Fruit fly (Drosophila melanogaster) whole organism, embryonic: Measurements from ENCODE around the gene CG32708.

Source experiments
- Atf6 ChIP-seq: fragments of 200-800 bp; sonication (Bioruptor generic); IDR thresholded peaks from 2 replicates; pipeline ENCODE4 v1.3.6; 2022; ENCODE audit warnings: missing biosample characterization, missing genetic modification characterization
- CG10462 ChIP-seq: fragments of 200-800 bp; sonication (Bioruptor generic); optimal IDR thresholded peaks from 2 replicates; lab custom pipeline; 2016; ENCODE audit warnings: missing biosample characterization, missing genetic modification characterization
- CG10565 ChIP-seq: fragments of 200-800 bp; sonication (Bioruptor generic); optimal IDR thresholded peaks from 3 replicates; lab custom pipeline; 2016; ENCODE audit warnings: missing biosample characterization, mild to moderate bottlenecking, missing genetic modification characterization
- CG11696 ChIP-seq: fragments of 200-800 bp; sonication (Bioruptor generic); IDR thresholded peaks from 2 replicates; pipeline ENCODE4 v1.3.6; 2022; ENCODE audit warnings: missing biosample characterization, missing genetic modification characterization
- CG12659 ChIP-seq: fragments of 200-800 bp; sonication (Bioruptor generic); optimal IDR thresholded peaks from 3 replicates; lab custom pipeline; 2017; ENCODE audit warnings: mild to moderate bottlenecking, missing biosample characterization, missing genetic modification reagents, missing genetic modification characterization
- CG12769 ChIP-seq: fragments of 200-800 bp; sonication (Bioruptor generic); optimal IDR thresholded peaks from 2 replicates; lab custom pipeline; 2019; ENCODE audit warnings: missing biosample characterization, mild to moderate bottlenecking, missing genetic modification characterization, moderate library complexity
- CG14710 ChIP-seq: fragments of 200-800 bp; sonication (Bioruptor generic); optimal IDR thresholded peaks from 3 replicates; lab custom pipeline; 2019; ENCODE audit warnings: missing biosample characterization, mild to moderate bottlenecking, missing genetic modification characterization, moderate library complexity
- CG15011 ChIP-seq: fragments of 200-800 bp; sonication (Bioruptor generic); optimal IDR thresholded peaks from 3 replicates; lab custom pipeline; 2018; ENCODE audit warnings: missing biosample characterization, mild to moderate bottlenecking, missing genetic modification characterization
- CG1529 ChIP-seq: fragments of 200-800 bp; sonication (Bioruptor generic); optimal IDR thresholded peaks from 3 replicates; lab custom pipeline; 2018; ENCODE audit warnings: missing biosample characterization, missing genetic modification characterization
- CG17359 ChIP-seq: fragments of 200-800 bp; sonication (Bioruptor generic); optimal IDR thresholded peaks from 3 replicates; lab custom pipeline; 2018; ENCODE audit warnings: missing biosample characterization, mild to moderate bottlenecking, missing genetic modification characterization, moderate library complexity
- CG17802 ChIP-seq: fragments of 200-800 bp; sonication (Bioruptor generic); optimal IDR thresholded peaks from 2 replicates; lab custom pipeline; 2018; ENCODE audit warnings: missing biosample characterization, mild to moderate bottlenecking, missing genetic modification characterization, moderate library complexity
- CG2712 ChIP-seq: fragments of 200-800 bp; optimal IDR thresholded peaks from 3 replicates; lab custom pipeline; 2019; ENCODE audit warnings: missing biosample characterization, mild to moderate bottlenecking, missing genetic modification characterization, moderate library complexity
- CG32772 ChIP-seq: fragments of 200-800 bp; sonication (Bioruptor generic); IDR thresholded peaks from 2 replicates; pipeline ENCODE4 v1.3.6; 2022; ENCODE audit warnings: missing biosample characterization, missing genetic modification characterization
- CG34224 ChIP-seq: fragments of 200-800 bp; sonication (Bioruptor generic); IDR thresholded peaks from 3 replicates; pipeline ENCODE4 v1.3.6; 2022; ENCODE audit warnings: missing biosample characterization, missing genetic modification characterization; ENCODE audit not compliant: partially characterized antibody
- CG4820 ChIP-seq: fragments of 200-800 bp; sonication (Bioruptor generic); optimal IDR thresholded peaks from 3 replicates; lab custom pipeline; 2016; ENCODE audit warnings: missing biosample characterization, missing genetic modification characterization
- CG6272 ChIP-seq: fragments of 200-800 bp; sonication (Bioruptor generic); IDR thresholded peaks from 2 replicates; pipeline ENCODE4 v1.3.6; 2022; ENCODE audit warnings: missing biosample characterization, missing genetic modification characterization
- CG6765 ChIP-seq: fragments of 200-800 bp; sonication (Bioruptor generic); optimal IDR thresholded peaks from 3 replicates; lab custom pipeline; 2017; ENCODE audit warnings: missing biosample characterization, mild to moderate bottlenecking, missing genetic modification characterization
- CG7556 ChIP-seq: fragments of 200-800 bp; sonication (Bioruptor generic); optimal IDR thresholded peaks from 2 replicates; lab custom pipeline; 2017; ENCODE audit warnings: missing biosample characterization, mild to moderate bottlenecking, missing genetic modification characterization
- CG7928 ChIP-seq: fragments of 200-800 bp; sonication (Bioruptor generic); optimal IDR thresholded peaks from 2 replicates; lab custom pipeline; 2017; ENCODE audit warnings: missing biosample characterization, mild to moderate bottlenecking, missing genetic modification characterization
- CG9437 ChIP-seq: fragments of 200-800 bp; sonication (Bioruptor generic); optimal IDR thresholded peaks from 2 replicates; lab custom pipeline; 2018; ENCODE audit warnings: missing biosample characterization, mild to moderate bottlenecking, missing genetic modification characterization
- CHES-1-like ChIP-seq: fragments of 200-800 bp; sonication (Bioruptor generic); optimal IDR thresholded peaks from 2 replicates; lab custom pipeline; 2016; ENCODE audit warnings: missing biosample characterization, missing genetic modification characterization
- D ChIP-seq, 2 experiments: fragments of 200-800 bp in 1 of 2; fragments of >200 bp in 1 of 2; sonication (Bioruptor generic) in 1 of 2; optimal IDR thresholded peaks; 2 replicates in 1 of 2; 3 replicates in 1 of 2; lab custom pipeline; 2017; ENCODE audit warnings: mild to moderate bottlenecking in 1 of 2, missing biosample characterization in 1 of 2, missing genetic modification characterization in 1 of 2, missing genetic modification reagents in 1 of 2
- Fer1 ChIP-seq: fragments of 200-800 bp; sonication (Bioruptor generic); optimal IDR thresholded peaks from 2 replicates; lab custom pipeline; 2017; ENCODE audit warnings: missing biosample characterization, mild to moderate bottlenecking, missing genetic modification characterization
- Hr51 ChIP-seq, 2 experiments: fragments of 200-800 bp; sonication (Bioruptor generic); optimal IDR thresholded peaks; 2 replicates in 1 of 2; 3 replicates in 1 of 2; lab custom pipeline; 2016 to 2018; ENCODE audit warnings: missing biosample characterization in 2 of 2, missing genetic modification characterization in 2 of 2, mild to moderate bottlenecking in 1 of 2, moderate library complexity in 1 of 2
- Hr78 ChIP-seq, 2 experiments: fragments of 200-800 bp in 1 of 2; fragments of >200 bp in 1 of 2; sonication (Bioruptor generic) in 1 of 2; optimal IDR thresholded peaks; 2 replicates each; lab custom pipeline; 2017 to 2019; ENCODE audit warnings: missing biosample characterization in 2 of 2, missing genetic modification characterization in 2 of 2, mild to moderate bottlenecking in 1 of 2, moderate library complexity in 1 of 2
- Med ChIP-seq: fragments of 200-800 bp; sonication (Bioruptor generic); peaks from one replicate; lab custom pipeline; 2016; ENCODE audit warnings: missing biosample characterization, missing genetic modification characterization, mild to moderate bottlenecking, inconsistent platforms, moderate library complexity
- NFAT ChIP-seq: fragments of 200-800 bp; sonication (Bioruptor generic); IDR thresholded peaks from 2 replicates; pipeline ENCODE4 v1.3.6; 2022; ENCODE audit warnings: missing biosample characterization, missing genetic modification characterization
- NfI ChIP-seq: fragments of 200-800 bp; sonication (Bioruptor generic); optimal IDR thresholded peaks from 3 replicates; lab custom pipeline; 2018; ENCODE audit warnings: missing biosample characterization, mild to moderate bottlenecking, missing genetic modification characterization, moderate library complexity
- PHDP ChIP-seq: fragments of 200-800 bp; sonication (Bioruptor generic); optimal IDR thresholded peaks from 3 replicates; lab custom pipeline; 2018; ENCODE audit warnings: missing biosample characterization, mild to moderate bottlenecking, missing genetic modification characterization, moderate library complexity
- Six4 ChIP-seq: fragments of 200-800 bp; sonication (Bioruptor generic); optimal IDR thresholded peaks from 2 replicates; lab custom pipeline; 2016; ENCODE audit warnings: missing biosample characterization, missing genetic modification characterization
- Xbp1 ChIP-seq: fragments of 200-800 bp; sonication (Bioruptor generic); optimal IDR thresholded peaks from 3 replicates; lab custom pipeline; 2016; ENCODE audit warnings: missing biosample characterization, mild to moderate bottlenecking, missing genetic modification characterization
- ap ChIP-seq: fragments of 200-800 bp; sonication (Bioruptor generic); IDR thresholded peaks from 2 replicates; pipeline ENCODE4 v1.3.6; 2022; ENCODE audit warnings: missing biosample characterization, missing genetic modification characterization
- bcd ChIP-seq: fragments of 200-800 bp; sonication (Bioruptor generic); optimal IDR thresholded peaks from 2 replicates; lab custom pipeline; 2017; ENCODE audit warnings: missing biosample characterization, mild to moderate bottlenecking, missing genetic modification characterization
- cwo ChIP-seq: fragments of 200-800 bp; sonication (Bioruptor generic); optimal IDR thresholded peaks from 3 replicates; lab custom pipeline; 2017; ENCODE audit warnings: missing biosample characterization, missing genetic modification characterization, mild to moderate bottlenecking, moderate library complexity, missing genetic modification reagents
- esg ChIP-seq: fragments of 200-800 bp; sonication (Bioruptor generic); conservative IDR thresholded peaks from 2 replicates; pipeline ENCODE4 v1.3.6; 2022; ENCODE audit warnings: missing biosample characterization, missing genetic modification characterization
- fd102C ChIP-seq: fragments of 200-800 bp; sonication (Bioruptor generic); optimal IDR thresholded peaks from 2 replicates; lab custom pipeline; 2018; ENCODE audit warnings: missing biosample characterization, mild to moderate bottlenecking, missing genetic modification characterization, moderate library complexity
- gcm2 ChIP-seq: fragments of 200-800 bp; sonication (Bioruptor generic); optimal IDR thresholded peaks from 2 replicates; lab custom pipeline; 2016; ENCODE audit warnings: missing biosample characterization, missing genetic modification characterization
- gsb-n ChIP-seq: fragments of 200-800 bp; sonication (Bioruptor generic); optimal IDR thresholded peaks from 3 replicates; lab custom pipeline; 2018; ENCODE audit warnings: missing biosample characterization, mild to moderate bottlenecking, missing genetic modification characterization
- jigr1 ChIP-seq: fragments of 200-800 bp; sonication (Bioruptor generic); IDR thresholded peaks from 3 replicates; pipeline ENCODE4 v1.3.6; 2022; ENCODE audit warnings: missing biosample characterization, missing genetic modification characterization
- ken ChIP-seq: fragments of 200-800 bp; sonication (Bioruptor generic); IDR thresholded peaks from 3 replicates; pipeline ENCODE4 v1.3.6; 2022; ENCODE audit warnings: missing biosample characterization, missing genetic modification characterization
- kni ChIP-seq: fragments of 200-800 bp; sonication (Bioruptor generic); optimal IDR thresholded peaks from 3 replicates; lab custom pipeline; 2017; ENCODE audit warnings: mild to moderate bottlenecking, missing biosample characterization, missing genetic modification reagents, missing genetic modification characterization
- psq ChIP-seq: fragments of 200-800 bp; sonication (Bioruptor generic); optimal IDR thresholded peaks from 2 replicates; lab custom pipeline; 2017; ENCODE audit warnings: missing biosample characterization, missing genetic modification characterization
- sim ChIP-seq: fragments of 200-800 bp; sonication (Bioruptor generic); IDR thresholded peaks from 2 replicates; pipeline ENCODE4 v1.3.6; 2022; ENCODE audit warnings: missing biosample characterization, missing genetic modification characterization
- slou ChIP-seq: fragments of 200-800 bp; sonication (Bioruptor generic); optimal IDR thresholded peaks from 3 replicates; lab custom pipeline; 2016; ENCODE audit warnings: missing biosample characterization, missing genetic modification characterization
- sqz ChIP-seq: fragments of 200-800 bp; sonication (Bioruptor generic); optimal IDR thresholded peaks from 3 replicates; lab custom pipeline; 2018; ENCODE audit warnings: missing biosample characterization, mild to moderate bottlenecking, missing genetic modification characterization
- twi ChIP-seq: fragments of 200-800 bp; optimal IDR thresholded peaks from 2 replicates; lab custom pipeline; 2019; ENCODE audit warnings: missing biosample characterization, mild to moderate bottlenecking, missing genetic modification characterization, moderate library complexity
- usp ChIP-seq: fragments of >200 bp; optimal IDR thresholded peaks from 2 replicates; lab custom pipeline; 2017; ENCODE audit warnings: missing biosample characterization, missing genetic modification characterization
- vfl ChIP-seq: fragments of 200-800 bp; sonication (Bioruptor generic); optimal IDR thresholded peaks from 2 replicates; lab custom pipeline; 2016; ENCODE audit warnings: missing biosample characterization, missing genetic modification characterization
- zen ChIP-seq: fragments of 200-800 bp; sonication (Bioruptor generic); optimal IDR thresholded peaks from 3 replicates; lab custom pipeline; 2018; ENCODE audit warnings: missing biosample characterization, mild to moderate bottlenecking, missing genetic modification characterization, moderate library complexity
- zfh1 ChIP-seq: fragments of 200-800 bp; sonication (Bioruptor generic); IDR thresholded peaks from 3 replicates; pipeline ENCODE4 v1.3.6; 2022; ENCODE audit warnings: missing biosample characterization, missing genetic modification characterization

CG32708 gene

DNA sequence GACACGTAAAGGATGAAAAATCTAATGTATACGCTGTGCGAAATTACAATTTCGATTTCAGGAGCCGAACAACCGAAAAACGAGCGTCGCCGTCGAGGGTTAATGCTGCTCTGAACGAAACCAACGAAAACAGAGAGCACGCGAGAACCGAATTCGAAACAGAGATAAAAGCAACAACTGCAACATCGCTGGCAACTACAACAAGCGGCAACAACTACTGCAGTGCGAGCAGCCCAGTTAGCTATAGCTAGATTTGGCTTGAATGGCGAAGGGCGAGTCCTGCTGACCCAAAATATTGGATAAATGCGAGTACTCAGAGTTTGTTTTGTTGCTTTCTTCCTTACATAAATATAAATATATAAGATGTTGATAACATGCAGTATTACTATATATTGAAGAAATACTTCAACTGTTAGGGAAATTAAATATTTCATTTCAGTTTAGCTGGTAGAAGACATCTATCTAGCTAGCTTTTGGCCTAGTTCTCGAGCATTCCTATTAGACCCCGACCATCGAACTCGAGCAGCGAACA is 49.3 kb downstream of the CG32708 start, which contains the start of gene fend (continued):
- no peak for TF ChIP-seq CG6765 (GFP tag; lab: Kevin White, UChicago)
- TF ChIP-seq CHES-1-like (GFP tag; lab: Kevin White, UChicago), result no peak
- TF ChIP-seq CG4820 (GFP tag; lab: Kevin White, UChicago), result no peak
- TF ChIP-seq PHDP (tag; lab: Kevin White, UChicago), result peak; percentile 25
- TF ChIP-seq vfl, result no peak
- TF ChIP-seq CG14710 (tag; lab: Kevin White, UChicago), result peak; percentile 47
- TF ChIP-seq CG7556, result peak; percentile 62
- TF ChIP-seq jigr1 (GFP tag; lab: Robert Waterston, UW), result no peak
- no peak for TF ChIP-seq Xbp1 (GFP tag; lab: Kevin White, UChicago)
- no peak for TF ChIP-seq psq
- peak; percentile 98 for TF ChIP-seq kni (GFP tag; lab: Kevin White, UChicago)
- TF ChIP-seq D (optimal IDR thresholded peaks at IDR 0.05; lab: Kevin White, UChicago), result no peak
- peak; percentile 25 for TF ChIP-seq D (GFP tag; optimal IDR thresholded peaks at IDR 0.05; lab: Kevin White, UChicago)
- TF ChIP-seq CG6272 (GFP tag; lab: Robert Waterston, UW), result no peak
- TF ChIP-seq CG11696 (GFP tag; lab: Robert Waterston, UW), result no peak
- TF ChIP-seq CG9437 (GFP tag; lab: Kevin White, UChicago), result no peak
- TF ChIP-seq CG34224 (GFP tag; lab: Robert Waterston, UW), result no peak
- TF ChIP-seq CG15011, result peak; percentile 34
- peak; percentile 31 for TF ChIP-seq CG12769
- TF ChIP-seq Fer1 (GFP tag; lab: Kevin White, UChicago), result peak; percentile 63
- TF ChIP-seq CG32772 (GFP tag; lab: Robert Waterston, UW), result no peak
- no peak for TF ChIP-seq CG10565 (GFP tag; lab: Kevin White, UChicago)
- no peak for TF ChIP-seq CG17802 (tag; lab: Kevin White, UChicago)
- TF ChIP-seq gcm2, result no peak
- peak; percentile 44 for TF ChIP-seq NfI (GFP tag; lab: Kevin White, UChicago)
- no peak for TF ChIP-seq CG7928 (GFP tag; lab: Kevin White, UChicago)
- TF ChIP-seq sqz (GFP tag; lab: Kevin White, UChicago), result peak; percentile 32
- 0 out of 2 replicates have a peak, but pooled peaks have one; percentile 11 for TF ChIP-seq esg (GFP tag; lab: Robert Waterston, UW)
- TF ChIP-seq CG17359, result peak; percentile 11
- TF ChIP-seq Six4, result peak; percentile 18
- peak; percentile 48 for TF ChIP-seq bcd
- peak; percentile 43 for TF ChIP-seq CG12659
- peak; percentile 41 for TF ChIP-seq twi (tag; lab: Kevin White, UChicago)
- no peak for TF ChIP-seq ap
- no peak for TF ChIP-seq zfh1
- no peak for TF ChIP-seq Atf6 (GFP tag; lab: Robert Waterston, UW)
- no peak for TF ChIP-seq fd102C (GFP tag; lab: Kevin White, UChicago)
- no peak for TF ChIP-seq gsb-n (tag; lab: Kevin White, UChicago)
- TF ChIP-seq CG10462, result no peak
- no peak for TF ChIP-seq sim (GFP tag; lab: Robert Waterston, UW)
- TF ChIP-seq cwo (GFP tag; lab: Kevin White, UChicago), result peak; percentile 24
- no peak for TF ChIP-seq ken (GFP tag; lab: Robert Waterston, UW)
- TF ChIP-seq usp (GFP tag; lab: Kevin White, UChicago), result no peak
- peak in 1 of 2 experiments; percentile 25 for TF ChIP-seq Hr78 (GFP tag; optimal IDR thresholded peaks at IDR 0.05; lab: Kevin White, UChicago)
- TF ChIP-seq CG2712 (tag; lab: Kevin White, UChicago), result peak; percentile 48
- no peak for TF ChIP-seq NFAT (GFP tag; lab: Robert Waterston, UW)
- TF ChIP-seq Hr51 (GFP tag; optimal IDR thresholded peaks at IDR 0.05; lab: Kevin White, UChicago), result peak; percentile 7 to 53
- peak; percentile 13 for TF ChIP-seq slou (GFP tag; lab: Kevin White, UChicago)
- peak; percentile 17 for TF ChIP-seq CG1529
- TF ChIP-seq Med (GFP tag; lab: Kevin White, UChicago), result peak; percentile 63
- TF ChIP-seq zen (tag; lab: Kevin White, UChicago), result peak; percentile 8
